Fruit fly (Drosophila melanogaster) whole organism, embryonic: Measurements from ENCODE around the gene CG13138.
A peak's percentile ranks its signal among the peaks of the same experiment; 100 is the strongest.

Source experiments
- CG10147 ChIP-seq: fragments of 200-800 bp; sonication (Bioruptor generic); optimal IDR thresholded peaks from 2 replicates; lab custom pipeline; 2019; ENCODE audit warnings: missing biosample characterization, mild to moderate bottlenecking, missing genetic modification characterization, moderate library complexity
- CG11696 ChIP-seq: fragments of 200-800 bp; sonication (Bioruptor generic); IDR thresholded peaks from 2 replicates; pipeline ENCODE4 v1.3.6; 2022; ENCODE audit warnings: missing biosample characterization, missing genetic modification characterization
- CG12071 ChIP-seq: fragments of 200-800 bp; sonication (Bioruptor generic); optimal IDR thresholded peaks from 3 replicates; lab custom pipeline; 2018; ENCODE audit warnings: missing biosample characterization, mild to moderate bottlenecking, missing genetic modification characterization
- CG12155 ChIP-seq: fragments of 200-800 bp; sonication (Bioruptor generic); optimal IDR thresholded peaks from 3 replicates; lab custom pipeline; 2016; ENCODE audit warnings: missing biosample characterization, missing genetic modification characterization
- CG12299 ChIP-seq: fragments of 200-800 bp; sonication (Bioruptor generic); optimal IDR thresholded peaks from 2 replicates; lab custom pipeline; 2018; ENCODE audit warnings: missing biosample characterization, mild to moderate bottlenecking, missing genetic modification characterization
- CG13775 ChIP-seq: fragments of 200-800 bp; sonication (Bioruptor generic); optimal IDR thresholded peaks from 3 replicates; lab custom pipeline; 2017; ENCODE audit warnings: missing biosample characterization, mild to moderate bottlenecking, missing genetic modification characterization
- CG31388 ChIP-seq: fragments of 200-800 bp; sonication (Bioruptor generic); optimal IDR thresholded peaks from 2 replicates; lab custom pipeline; 2016; ENCODE audit warnings: missing biosample characterization, missing genetic modification characterization
- CG32532 ChIP-seq: fragments of 200-800 bp; sonication (Bioruptor generic); IDR thresholded peaks from 2 replicates; pipeline ENCODE4 v1.3.6; 2022; ENCODE audit warnings: missing biosample characterization, missing genetic modification characterization
- CG34422 ChIP-seq: fragments of 200-800 bp; sonication (Bioruptor generic); IDR thresholded peaks from 3 replicates; pipeline ENCODE4 v1.3.6; 2022; ENCODE audit warnings: missing biosample characterization, missing genetic modification characterization
- CG3726 ChIP-seq: fragments of 200-800 bp; sonication (Bioruptor generic); IDR thresholded peaks from 3 replicates; pipeline ENCODE4, ENCODE4 v1.3.6; 2022; ENCODE audit warnings: missing biosample characterization, missing genetic modification characterization
- CG4617 ChIP-seq: fragments of 200-800 bp; sonication (Bioruptor generic); optimal IDR thresholded peaks from 3 replicates; lab custom pipeline; 2016; ENCODE audit warnings: missing biosample characterization, missing genetic modification characterization, borderline replicate concordance
- CG6765 ChIP-seq: fragments of 200-800 bp; sonication (Bioruptor generic); optimal IDR thresholded peaks from 3 replicates; lab custom pipeline; 2017; ENCODE audit warnings: missing biosample characterization, mild to moderate bottlenecking, missing genetic modification characterization
- CG6813 ChIP-seq: fragments of 200-800 bp; sonication (Bioruptor generic); optimal IDR thresholded peaks from 2 replicates; lab custom pipeline; 2017; ENCODE audit warnings: missing biosample characterization, missing genetic modification characterization, mild to moderate bottlenecking, moderate library complexity, missing genetic modification reagents
- CG7556 ChIP-seq: fragments of 200-800 bp; sonication (Bioruptor generic); optimal IDR thresholded peaks from 2 replicates; lab custom pipeline; 2017; ENCODE audit warnings: missing biosample characterization, mild to moderate bottlenecking, missing genetic modification characterization
- CG8359 ChIP-seq: fragments of 200-800 bp; sonication (Bioruptor generic); optimal IDR thresholded peaks from 2 replicates; lab custom pipeline; 2017; ENCODE audit warnings: missing biosample characterization, mild to moderate bottlenecking, missing genetic modification characterization, borderline replicate concordance
- CG9876 ChIP-seq: fragments of 200-800 bp; sonication (Bioruptor generic); optimal IDR thresholded peaks from 2 replicates; lab custom pipeline; 2016; ENCODE audit warnings: missing biosample characterization, missing genetic modification characterization
- Dfd ChIP-seq, 2 experiments: fragments of >200 bp; optimal IDR thresholded peaks; 2 replicates each; lab custom pipeline; 2017; ENCODE audit warnings: missing biosample characterization in 2 of 2, missing genetic modification characterization in 2 of 2
- Dll ChIP-seq: fragments of 200-800 bp; sonication (Bioruptor generic); IDR thresholded peaks from 4 replicates; pipeline ENCODE4 v1.3.6; 2022; ENCODE audit warnings: missing biosample characterization, missing genetic modification characterization; ENCODE audit not compliant: partially characterized antibody
- E2f2 ChIP-seq: fragments of 200-800 bp; sonication (Bioruptor generic); IDR thresholded peaks from 2 replicates; pipeline ENCODE4 v1.3.6; 2022; ENCODE audit warnings: missing biosample characterization, missing genetic modification characterization
- Elba2 ChIP-seq: fragments of 200-800 bp; sonication (Bioruptor generic); optimal IDR thresholded peaks from 3 replicates; lab custom pipeline; 2016; ENCODE audit warnings: missing biosample characterization, missing genetic modification characterization
- Ets65A ChIP-seq: fragments of 200-800 bp; sonication (Bioruptor generic); peaks from one replicate; lab custom pipeline; 2016; ENCODE audit warnings: missing biosample characterization, missing genetic modification characterization
- HHEX ChIP-seq: fragments of 200-800 bp; sonication (Bioruptor generic); optimal IDR thresholded peaks from 3 replicates; lab custom pipeline; 2017; ENCODE audit warnings: missing biosample characterization, mild to moderate bottlenecking, missing genetic modification characterization, missing genetic modification reagents
- Med ChIP-seq: fragments of 200-800 bp; sonication (Bioruptor generic); peaks from one replicate; lab custom pipeline; 2016; ENCODE audit warnings: missing biosample characterization, missing genetic modification characterization, mild to moderate bottlenecking, inconsistent platforms, moderate library complexity
- Myb ChIP-seq: fragments of 200-800 bp; sonication (Bioruptor generic); optimal IDR thresholded peaks from 2 replicates; lab custom pipeline; 2016; ENCODE audit warnings: missing biosample characterization, missing genetic modification characterization
- Pdp1 ChIP-seq, 2 experiments: fragments of 200-800 bp; sonication (Bioruptor generic); optimal IDR thresholded peaks; 3 replicates each; lab custom pipeline; 2016; ENCODE audit warnings: missing biosample characterization in 2 of 2, missing genetic modification characterization in 2 of 2, mild to moderate bottlenecking in 1 of 2, moderate library complexity in 1 of 2
- Ptx1 ChIP-seq: fragments of 200-800 bp; sonication (Bioruptor generic); IDR thresholded peaks from 2 replicates; pipeline ENCODE4 v1.3.6; 2022; ENCODE audit warnings: missing biosample characterization, missing genetic modification characterization
- Sin3A ChIP-seq: fragments of >200 bp; optimal IDR thresholded peaks from 2 replicates; lab custom pipeline; 2018
- Ssrp ChIP-seq: fragments of 200-800 bp; sonication (Bioruptor generic); optimal IDR thresholded peaks from 2 replicates; lab custom pipeline; 2018; ENCODE audit warnings: missing biosample characterization, mild to moderate bottlenecking, missing genetic modification characterization, moderate library complexity
- TFAM ChIP-seq: fragments of 200-800 bp; sonication (Bioruptor generic); optimal IDR thresholded peaks from 2 replicates; lab custom pipeline; 2017; ENCODE audit warnings: missing biosample characterization, missing genetic modification characterization, inconsistent platforms
- Trl ChIP-seq, 3 experiments: fragments of >200 bp in 2 of 3; fragments of 200-800 bp in 1 of 3; sonication (Bioruptor generic) in 1 of 3; optimal IDR thresholded peaks; 2 replicates in 1 of 3; 3 replicates in 2 of 3; lab custom pipeline; 2016 to 2017; ENCODE audit warnings: missing biosample characterization in 1 of 3, missing genetic modification characterization in 1 of 3
- Xrp1 ChIP-seq: fragments of 200-800 bp; sonication (Bioruptor generic); IDR thresholded peaks from 2 replicates; pipeline ENCODE4 v1.3.6; 2022; ENCODE audit warnings: missing biosample characterization, missing genetic modification characterization
- al ChIP-seq: fragments of 200-800 bp; sonication (Bioruptor generic); IDR thresholded peaks from 2 replicates; pipeline ENCODE4 v1.3.6; 2022; ENCODE audit warnings: missing biosample characterization, missing genetic modification characterization
- ap ChIP-seq: fragments of 200-800 bp; sonication (Bioruptor generic); IDR thresholded peaks from 2 replicates; pipeline ENCODE4 v1.3.6; 2022; ENCODE audit warnings: missing biosample characterization, missing genetic modification characterization
- cg ChIP-seq: fragments of 200-800 bp; sonication (Bioruptor generic); optimal IDR thresholded peaks from 3 replicates; lab custom pipeline; 2019; ENCODE audit warnings: missing biosample characterization, mild to moderate bottlenecking, missing genetic modification characterization, moderate library complexity
- chm ChIP-seq: fragments of 200-800 bp; sonication (Bioruptor generic); IDR thresholded peaks from 2 replicates; pipeline ENCODE4 v1.3.6; 2022; ENCODE audit warnings: missing biosample characterization, missing genetic modification characterization
- corto ChIP-seq: fragments of 200-800 bp; sonication (Bioruptor generic); optimal IDR thresholded peaks from 2 replicates; lab custom pipeline; 2016; ENCODE audit warnings: missing biosample characterization, mild to moderate bottlenecking, missing genetic modification characterization, moderate library complexity
- dm ChIP-seq: fragments of 200-800 bp; sonication (Bioruptor generic); optimal IDR thresholded peaks from 3 replicates; lab custom pipeline; 2016; ENCODE audit warnings: missing biosample characterization, missing genetic modification characterization
- ems ChIP-seq: fragments of 200-800 bp; sonication (Bioruptor generic); optimal IDR thresholded peaks from 3 replicates; lab custom pipeline; 2016; ENCODE audit warnings: missing biosample characterization, missing genetic modification characterization
- en ChIP-seq: fragments of 200-800 bp; sonication (Bioruptor generic); optimal IDR thresholded peaks from 2 replicates; lab custom pipeline; 2016; ENCODE audit warnings: missing biosample characterization, missing genetic modification characterization
- eve ChIP-seq, 2 experiments: fragments of >200 bp; optimal IDR thresholded peaks; 2 replicates each; lab custom pipeline; 2017; ENCODE audit warnings: missing biosample characterization in 2 of 2, missing genetic modification characterization in 2 of 2
- fd102C ChIP-seq: fragments of 200-800 bp; sonication (Bioruptor generic); optimal IDR thresholded peaks from 2 replicates; lab custom pipeline; 2018; ENCODE audit warnings: missing biosample characterization, mild to moderate bottlenecking, missing genetic modification characterization, moderate library complexity
- gce ChIP-seq: fragments of 200-800 bp; sonication (Bioruptor generic); IDR thresholded peaks from 3 replicates; pipeline ENCODE4 v1.3.6; 2022; ENCODE audit warnings: missing biosample characterization, missing genetic modification characterization
- gro ChIP-seq: fragments of 200-800 bp; sonication (Bioruptor generic); optimal IDR thresholded peaks from 2 replicates; lab custom pipeline; 2016; ENCODE audit warnings: missing biosample characterization, missing genetic modification characterization
- h ChIP-seq: fragments of >200 bp; optimal IDR thresholded peaks from 2 replicates; lab custom pipeline; 2017
- ham ChIP-seq: fragments of 200-800 bp; sonication (Bioruptor generic); IDR thresholded peaks from 2 replicates; pipeline ENCODE4 v1.3.6; 2022; ENCODE audit warnings: missing biosample characterization, missing genetic modification characterization
- kay ChIP-seq: fragments of 200-800 bp; sonication (Bioruptor generic); optimal IDR thresholded peaks from 2 replicates; lab custom pipeline; 2016; ENCODE audit warnings: missing biosample characterization, missing genetic modification characterization
- lola ChIP-seq, 3 experiments: fragments of >200 bp in 2 of 3; fragments of 200-800 bp in 1 of 3; sonication (Bioruptor generic) in 1 of 3; optimal IDR thresholded peaks; 2 replicates each; lab custom pipeline; 2017 to 2019; ENCODE audit warnings: missing biosample characterization in 3 of 3, missing genetic modification characterization in 3 of 3, mild to moderate bottlenecking in 1 of 3, moderate library complexity in 1 of 3
- org-1 ChIP-seq: fragments of 200-800 bp; sonication (Bioruptor generic); optimal IDR thresholded peaks from 2 replicates; lab custom pipeline; 2017; ENCODE audit warnings: missing biosample characterization, missing genetic modification characterization
- pnt ChIP-seq: fragments of 200-800 bp; sonication (Bioruptor generic); optimal IDR thresholded peaks from 3 replicates; lab custom pipeline; 2016; ENCODE audit warnings: missing biosample characterization, missing genetic modification characterization
- pzg ChIP-seq: fragments of 200-800 bp; sonication (Bioruptor generic); optimal IDR thresholded peaks from 3 replicates; lab custom pipeline; 2018; ENCODE audit warnings: missing biosample characterization, mild to moderate bottlenecking, missing genetic modification characterization, moderate library complexity
- row ChIP-seq: fragments of 200-800 bp; sonication (Bioruptor generic); IDR thresholded peaks from 3 replicates; pipeline ENCODE4 v1.3.6; 2022; ENCODE audit warnings: missing biosample characterization, missing genetic modification characterization

Gene CG13138

DNA sequence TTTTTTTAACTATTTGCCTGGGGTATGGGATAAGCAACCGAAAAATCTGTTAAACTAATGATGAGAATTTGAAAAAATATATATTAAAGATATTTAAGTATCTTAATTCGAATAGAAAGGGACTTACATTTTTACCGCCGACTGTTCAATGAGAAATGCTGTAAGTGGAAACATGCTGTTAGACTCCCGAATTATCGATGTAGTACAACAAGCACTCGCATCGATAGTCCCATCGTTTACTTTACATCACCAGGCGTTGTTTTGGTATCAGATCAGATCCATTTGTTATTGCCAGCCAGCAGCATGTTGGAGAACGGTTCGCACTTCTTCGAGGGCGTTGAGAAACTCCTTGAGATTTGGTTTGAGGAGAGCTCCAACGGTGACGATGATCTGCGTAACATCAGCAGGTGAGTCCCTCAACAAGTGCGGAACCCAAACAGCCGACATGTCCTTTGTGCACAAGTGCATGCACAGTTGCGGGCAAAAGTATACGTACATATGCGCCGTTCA lies 37.4 kb upstream of the CG13138 start, which contains the start of gene SamDC (continued):
- TF ChIP-seq Med (GFP tag; lab: Kevin White, UChicago) (peak; percentile 91), dm (GFP tag; lab: Kevin White, UChicago) (peak; percentile 65), CG6813 (GFP tag; lab: Kevin White, UChicago) (peak; percentile 46), TFAM (no peak), CG32532 (GFP tag; lab: Robert Waterston, UW) (peak; percentile 42; the same call in 1 of the 2 replicates), eve (GFP tag; optimal IDR thresholded peaks at IDR 0.05; lab: Kevin White, UChicago) (peak in 1 of 2 experiments; percentile 7), Elba2 (no peak), Ssrp (tag; lab: Kevin White, UChicago) (peak; percentile 57), ap (no peak), Ets65A (GFP tag; lab: Kevin White, UChicago) (peak; percentile 14), CG4617 (GFP tag; lab: Kevin White, UChicago) (peak; percentile 42), h (lab: Kevin White, UChicago) (no peak), CG8359 (GFP tag; lab: Kevin White, UChicago) (no peak), CG7556 (GFP tag; lab: Kevin White, UChicago) (peak; percentile 21), gro (GFP tag; lab: Kevin White, UChicago) (peak; percentile 52), CG13775 (GFP tag; lab: Kevin White, UChicago) (peak; percentile 45), Dll (peak; percentile 77), ham (GFP tag; lab: Robert Waterston, UW) (no peak), cg (GFP tag; lab: Kevin White, UChicago) (no peak), CG31388 (GFP tag; lab: Kevin White, UChicago) (no peak), en (GFP tag; lab: Kevin White, UChicago) (no peak), CG12155 (GFP tag; lab: Kevin White, UChicago) (peak; percentile 27), E2f2 (GFP tag; lab: Robert Waterston, UW) (peak; percentile 42), CG6765 (GFP tag; lab: Kevin White, UChicago) (peak; percentile 31), CG12299 (tag; lab: Kevin White, UChicago) (no peak), gce (no peak), chm (no peak; the same call in 1 of the 2 replicates), corto (peak; percentile 19), pzg (GFP tag; lab: Kevin White, UChicago) (peak; percentile 88), al (GFP tag; lab: Robert Waterston, UW) (0 out of 2 replicates have a peak, but pooled peaks have one; percentile 21), lola (GFP tag; optimal IDR thresholded peaks at IDR 0.05; lab: Kevin White, UChicago) (peak in 2 of 3 experiments; percentile 24 to 98), CG12071 (no peak), CG10147 (GFP tag; lab: Kevin White, UChicago) (no peak), fd102C (GFP tag; lab: Kevin White, UChicago) (no peak), HHEX (GFP tag; lab: Kevin White, UChicago) (peak; percentile 48), Dfd (GFP tag; optimal IDR thresholded peaks at IDR 0.05; lab: Kevin White, UChicago) (peak in 1 of 2 experiments; percentile 77), CG3726 (GFP tag; lab: Robert Waterston, UW) (no peak), Myb (GFP tag; lab: Kevin White, UChicago) (peak; percentile 5), ems (GFP tag; lab: Kevin White, UChicago) (peak; percentile 8), pnt (GFP tag; lab: Kevin White, UChicago) (peak; percentile 2), CG34422 (GFP tag; lab: Robert Waterston, UW) (peak; percentile 72; the same call in 2 of the 3 replicates), CG9876 (GFP tag; lab: Kevin White, UChicago) (no peak), Xrp1 (peak; percentile 32; the same call in 1 of the 2 replicates), CG11696 (peak; percentile 90), Sin3A (lab: Kevin White, UChicago) (peak; percentile 10), org-1 (GFP tag; lab: Kevin White, UChicago) (no peak), kay (GFP tag; lab: Kevin White, UChicago) (no peak), Pdp1 (GFP tag; optimal IDR thresholded peaks at IDR 0.05; lab: Kevin White, UChicago) (peak; percentile 2 to 82), Ptx1 (GFP tag; lab: Robert Waterston, UW) (peak; percentile 44), Trl (optimal IDR thresholded peaks at IDR 0.05; lab: Kevin White, UChicago) (no peak), Trl (GFP tag; optimal IDR thresholded peaks at IDR 0.05; lab: Kevin White, UChicago) (peak; percentile 58), row (GFP tag; lab: Robert Waterston, UW) (peak; percentile 90)
